Worm (Caenorhabditis elegans) whole organism, L2 larva: ENCODE results near the gene ugt-21.

ENCODE experiments used
- C34F6.9 ChIP-seq: fragments of 150-350 bp; optimal IDR thresholded peaks from 2 replicates; lab custom pipeline; 2014; ENCODE audit warnings: missing biosample characterization, missing genetic modification characterization
- F13H6.1 ChIP-seq: sonication (generic microtip); optimal IDR thresholded peaks from 2 replicates; lab custom pipeline; 2016; ENCODE audit warnings: missing genetic modification characterization, missing compliant biosample characterization
- R02D3.7 ChIP-seq: fragments of 150-350 bp; optimal IDR thresholded peaks from 2 replicates; lab custom pipeline; 2014; ENCODE audit warnings: missing biosample characterization, missing genetic modification characterization
- Y55F3AM.14 ChIP-seq: fragments of 200-800 bp; sonication (Bioruptor generic); optimal IDR thresholded peaks from 2 replicates; lab custom pipeline; 2018; ENCODE audit warnings: mild to moderate bottlenecking, missing genetic modification characterization, missing compliant biosample characterization
- ZK546.5 ChIP-seq: sonication (generic microtip); optimal IDR thresholded peaks from 2 replicates; lab custom pipeline; 2017; ENCODE audit warnings: missing biosample characterization, missing genetic modification characterization
- alr-1 ChIP-seq: fragments of 150-350 bp; optimal IDR thresholded peaks from 2 replicates; lab custom pipeline; 2014; ENCODE audit warnings: missing biosample characterization, missing genetic modification characterization
- aly-2 ChIP-seq: fragments of 150-350 bp; optimal IDR thresholded peaks from 2 replicates; lab custom pipeline; 2014; ENCODE audit warnings: missing biosample characterization, missing genetic modification characterization
- ama-1 ChIP-seq: fragments of 150-350 bp; optimal IDR thresholded peaks from 2 replicates; lab custom pipeline; 2018; ENCODE audit warnings: inconsistent platforms
- blmp-1 ChIP-seq: sonication (generic microtip); optimal IDR thresholded peaks from 2 replicates; lab custom pipeline; 2017; ENCODE audit warnings: missing genetic modification characterization, mild to moderate bottlenecking, missing compliant biosample characterization, antibody characterized with exemption, moderate library complexity; ENCODE audit not compliant: insufficient read depth
- ceh-16 ChIP-seq: fragments of 150-350 bp; optimal IDR thresholded peaks from 2 replicates; lab custom pipeline; 2014; ENCODE audit warnings: missing biosample characterization, missing genetic modification characterization
- ceh-82 ChIP-seq: fragments of 150-350 bp; optimal IDR thresholded peaks from 2 replicates; lab custom pipeline; 2014; ENCODE audit warnings: missing biosample characterization, missing genetic modification characterization
- crh-2 ChIP-seq: sonication (generic microtip); optimal IDR thresholded peaks from 2 replicates; lab custom pipeline; 2017; ENCODE audit warnings: missing biosample characterization, missing genetic modification characterization
- dmd-4 ChIP-seq: sonication (generic microtip); optimal IDR thresholded peaks from 2 replicates; lab custom pipeline; 2017; ENCODE audit warnings: missing biosample characterization, missing genetic modification characterization
- egl-27 ChIP-seq: sonication (generic microtip); optimal IDR thresholded peaks from 3 replicates; lab custom pipeline; 2017; ENCODE audit warnings: missing biosample characterization, missing genetic modification reagents, missing genetic modification characterization
- elt-1 ChIP-seq: fragments of 150-350 bp; optimal IDR thresholded peaks from 2 replicates; lab custom pipeline; 2014; ENCODE audit warnings: missing biosample characterization, missing genetic modification characterization
- elt-3 ChIP-seq: sonication (generic microtip); optimal IDR thresholded peaks from 2 replicates; lab custom pipeline; 2017; ENCODE audit warnings: missing biosample characterization, missing genetic modification characterization
- fos-1 ChIP-seq: fragments of 150-350 bp; optimal IDR thresholded peaks from 2 replicates; lab custom pipeline; 2014; ENCODE audit warnings: missing biosample characterization, missing genetic modification characterization
- gmeb-1 ChIP-seq: fragments of 150-350 bp; optimal IDR thresholded peaks from 2 replicates; lab custom pipeline; 2014; ENCODE audit warnings: missing biosample characterization, missing genetic modification characterization
- lin-11 ChIP-seq: fragments of 150-350 bp; sonication (generic microtip); optimal IDR thresholded peaks from 2 replicates; lab custom pipeline; 2014; ENCODE audit warnings: missing biosample characterization, missing genetic modification characterization, inconsistent platforms, mixed read lengths
- lin-13 ChIP-seq: fragments of 150-350 bp; optimal IDR thresholded peaks from 2 replicates; lab custom pipeline; 2014; ENCODE audit warnings: missing biosample characterization, missing genetic modification reagents, missing genetic modification characterization
- lin-39 ChIP-seq: fragments of 150-350 bp; optimal IDR thresholded peaks from 2 replicates; lab custom pipeline; 2014; ENCODE audit warnings: missing biosample characterization, missing genetic modification reagents, missing genetic modification characterization
- lsy-2 ChIP-seq, 2 experiments: fragments of 150-350 bp in 1 of 2; sonication (generic microtip) in 1 of 2; optimal IDR thresholded peaks; 2 replicates each; lab custom pipeline; 2014 to 2017; ENCODE audit warnings: missing biosample characterization in 2 of 2, missing genetic modification characterization in 2 of 2
- mab-5 ChIP-seq: fragments of 150-350 bp; optimal IDR thresholded peaks from 2 replicates; lab custom pipeline; 2014; ENCODE audit warnings: missing biosample characterization, missing genetic modification characterization
- mbf-1 ChIP-seq: sonication (generic microtip); optimal IDR thresholded peaks from 2 replicates; lab custom pipeline; 2017; ENCODE audit warnings: missing biosample characterization, missing genetic modification characterization
- mdl-1 ChIP-seq, 2 experiments: fragments of 150-350 bp in 1 of 2; sonication (generic microtip) in 1 of 2; optimal IDR thresholded peaks; 2 replicates each; lab custom pipeline; 2017; ENCODE audit warnings: missing biosample characterization in 2 of 2, missing genetic modification characterization in 2 of 2
- nhr-10 ChIP-seq: sonication (generic microtip); optimal IDR thresholded peaks from 2 replicates; lab custom pipeline; 2017; ENCODE audit warnings: missing biosample characterization, missing genetic modification characterization
- nhr-11 ChIP-seq: fragments of 150-350 bp; optimal IDR thresholded peaks from 2 replicates; lab custom pipeline; 2014; ENCODE audit warnings: missing biosample characterization, missing genetic modification characterization
- nhr-12 ChIP-seq: fragments of 150-350 bp; optimal IDR thresholded peaks from 2 replicates; lab custom pipeline; 2014; ENCODE audit warnings: missing biosample characterization, missing genetic modification characterization
- nhr-129 ChIP-seq: fragments of 150-350 bp; optimal IDR thresholded peaks from 2 replicates; lab custom pipeline; 2014; ENCODE audit warnings: missing biosample characterization, missing genetic modification characterization
- nhr-21 ChIP-seq: fragments of 150-350 bp; optimal IDR thresholded peaks from 2 replicates; lab custom pipeline; 2014; ENCODE audit warnings: missing biosample characterization, missing genetic modification characterization
- nhr-23 ChIP-seq: fragments of 150-350 bp; optimal IDR thresholded peaks from 2 replicates; lab custom pipeline; 2014; ENCODE audit warnings: missing biosample characterization, missing genetic modification reagents, missing genetic modification characterization
- nhr-237 ChIP-seq: fragments of 150-350 bp; optimal IDR thresholded peaks from 2 replicates; lab custom pipeline; 2014; ENCODE audit warnings: missing biosample characterization, missing genetic modification characterization
- nhr-25 ChIP-seq: fragments of 150-350 bp; sonication (generic microtip); optimal IDR thresholded peaks from 3 replicates; lab custom pipeline; 2014; ENCODE audit warnings: missing biosample characterization, missing genetic modification characterization
- nhr-6 ChIP-seq: fragments of 150-350 bp; optimal IDR thresholded peaks from 2 replicates; lab custom pipeline; 2014; ENCODE audit warnings: missing biosample characterization, missing genetic modification characterization
- nhr-77 ChIP-seq: fragments of 150-350 bp; optimal IDR thresholded peaks from 2 replicates; lab custom pipeline; 2014; ENCODE audit warnings: missing biosample characterization, missing genetic modification characterization
- peb-1 ChIP-seq: fragments of 150-350 bp; optimal IDR thresholded peaks from 2 replicates; lab custom pipeline; 2014; ENCODE audit warnings: missing biosample characterization, missing genetic modification characterization
- sem-4 ChIP-seq: fragments of 150-350 bp; optimal IDR thresholded peaks from 2 replicates; lab custom pipeline; 2014; ENCODE audit warnings: missing biosample characterization, missing genetic modification reagents, missing genetic modification characterization
- skn-1 ChIP-seq: sonication (generic microtip); optimal IDR thresholded peaks from 2 replicates; lab custom pipeline; 2017; ENCODE audit warnings: missing biosample characterization, missing genetic modification characterization
- sma-3 ChIP-seq: sonication (generic microtip); optimal IDR thresholded peaks from 2 replicates; lab custom pipeline; 2016; ENCODE audit warnings: missing genetic modification reagents, missing genetic modification characterization, missing compliant biosample characterization
- sma-9 ChIP-seq, 2 experiments: fragments of 150-350 bp in 1 of 2; sonication (generic microtip) in 1 of 2; optimal IDR thresholded peaks; 2 replicates each; lab custom pipeline; 2014 to 2016; ENCODE audit warnings: missing genetic modification characterization in 2 of 2, mild to moderate bottlenecking in 1 of 2, missing biosample characterization in 1 of 2, missing compliant biosample characterization in 1 of 2, missing genetic modification reagents in 1 of 2, moderate library complexity in 1 of 2
- snpc-4 ChIP-seq: fragments of 150-350 bp; optimal IDR thresholded peaks from 2 replicates; lab custom pipeline; 2014; ENCODE audit warnings: missing biosample characterization, missing genetic modification characterization
- unc-39 ChIP-seq: fragments of 150-350 bp; optimal IDR thresholded peaks from 2 replicates; lab custom pipeline; 2014; ENCODE audit warnings: missing biosample characterization, missing genetic modification characterization
- unc-55 ChIP-seq: fragments of 150-350 bp; sonication (generic microtip); optimal IDR thresholded peaks from 3 replicates; lab custom pipeline; 2014; ENCODE audit warnings: missing biosample characterization, missing genetic modification reagents, missing genetic modification characterization
- unc-62 ChIP-seq: fragments of 150-350 bp; optimal IDR thresholded peaks from 2 replicates; lab custom pipeline; 2014; ENCODE audit warnings: missing biosample characterization, missing genetic modification reagents, missing genetic modification characterization
- zag-1 ChIP-seq: fragments of 150-350 bp; optimal IDR thresholded peaks from 2 replicates; lab custom pipeline; 2014; ENCODE audit warnings: missing biosample characterization, missing genetic modification characterization
- ztf-1 ChIP-seq: fragments of 200-800 bp; sonication (Bioruptor generic); conservative IDR thresholded peaks from 2 replicates; pipeline ENCODE4 v1.3.6; 2022; ENCODE audit warnings: missing genetic modification characterization, missing compliant biosample characterization
- ztf-11 ChIP-seq: sonication (generic microtip); optimal IDR thresholded peaks from 2 replicates; lab custom pipeline; 2017; ENCODE audit warnings: missing biosample characterization, missing genetic modification characterization
- ztf-4 ChIP-seq: fragments of 150-350 bp; optimal IDR thresholded peaks from 2 replicates; lab custom pipeline; 2014; ENCODE audit warnings: missing biosample characterization, missing genetic modification characterization

Gene ugt-21

DNA sequence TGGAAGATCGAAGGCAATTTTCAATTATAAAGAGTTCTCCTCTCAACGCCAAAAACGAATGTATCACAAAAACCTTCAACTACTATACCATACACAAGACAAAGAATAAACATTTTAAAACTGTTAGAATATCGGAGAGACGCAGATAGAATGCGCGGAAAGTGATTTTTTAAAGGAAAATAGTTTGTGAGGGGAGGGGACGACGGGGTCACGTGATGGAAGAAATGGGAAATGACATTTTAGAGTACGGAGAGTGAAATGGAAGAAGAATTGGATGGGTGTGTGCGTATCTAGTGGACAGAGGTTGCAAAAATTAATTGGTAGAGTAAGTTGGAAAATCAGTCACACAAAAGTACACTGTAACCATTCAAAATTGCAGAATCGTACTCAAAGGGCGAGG, 34.2 kb downstream of the ugt-21 start:
- TF ChIP-seq ztf-11 (no peak), elt-3 (tag; lab: Kevin White, UChicago) (no peak), crh-2 (tag; lab: Kevin White, UChicago) (peak; percentile 38), fos-1 (tag; lab: Kevin White, UChicago) (peak; percentile 9), aly-2 (no peak), lin-13 (GFP tag; lab: Kevin White, UChicago) (no peak), nhr-237 (tag; lab: Kevin White, UChicago) (no peak), ztf-1 (GFP tag; lab: Robert Waterston, UW) (no peak), mab-5 (no peak), nhr-10 (tag; lab: Kevin White, UChicago) (no peak), dmd-4 (tag; lab: Kevin White, UChicago) (no peak), skn-1 (tag; lab: Kevin White, UChicago) (no peak), nhr-11 (tag; lab: Kevin White, UChicago) (no peak), ama-1 (no peak), ceh-82 (no peak), ceh-16 (tag; lab: Kevin White, UChicago) (peak; percentile 72), nhr-6 (tag; lab: Kevin White, UChicago) (no peak), egl-27 (tag; lab: Kevin White, UChicago) (peak; percentile 27), alr-1 (no peak), nhr-25 (tag; lab: Kevin White, UChicago) (peak; percentile 89), R02D3.7 (tag; lab: Kevin White, UChicago) (no peak), unc-62 (GFP tag; lab: Kevin White, UChicago) (no peak), snpc-4 (tag; lab: Kevin White, UChicago) (no peak), elt-1 (no peak), nhr-23 (tag; lab: Kevin White, UChicago) (no peak), unc-55 (GFP tag; lab: Kevin White, UChicago) (no peak), C34F6.9 (tag; lab: Kevin White, UChicago) (peak; percentile 20), blmp-1 (peak; percentile 67), Y55F3AM.14 (GFP tag; lab: Kevin White, UChicago) (no peak), lsy-2 (tag; optimal IDR thresholded peaks at IDR 0.05; lab: Kevin White, UChicago) (peak in 1 of 2 experiments; percentile 34), sma-9 (GFP tag; optimal IDR thresholded peaks at IDR 0.05; lab: Kevin White, UChicago) (peak; percentile 61), sma-9 (tag; optimal IDR thresholded peaks at IDR 0.05; lab: Kevin White, UChicago) (no peak), gmeb-1 (tag; lab: Kevin White, UChicago) (peak; percentile 50), mbf-1 (no peak), sem-4 (tag; lab: Kevin White, UChicago) (no peak), nhr-77 (tag; lab: Kevin White, UChicago) (no peak), nhr-12 (tag; lab: Kevin White, UChicago) (no peak), lin-11 (no peak), nhr-129 (tag; lab: Kevin White, UChicago) (peak; percentile 63), F13H6.1 (peak; percentile 9), zag-1 (tag; lab: Kevin White, UChicago) (no peak), mdl-1 (tag; optimal IDR thresholded peaks at IDR 0.05; lab: Kevin White, UChicago) (no peak), sma-3 (peak; percentile 79), nhr-21 (tag; lab: Kevin White, UChicago) (peak; percentile 41), ZK546.5 (tag; lab: Kevin White, UChicago) (no peak), unc-39 (tag; lab: Kevin White, UChicago) (no peak), ztf-4 (no peak), lin-39 (no peak), peb-1 (tag; lab: Kevin White, UChicago) (no peak)
